Fruit fly (Drosophila melanogaster) whole organism, embryonic: ENCODE results near the gene CG9676.

Experiments used
- Aef1 ChIP-seq: fragments of 200-800 bp; sonication (Bioruptor generic); IDR thresholded peaks from 3 replicates; pipeline ENCODE4 v1.3.6; 2022; ENCODE audit warnings: missing biosample characterization, missing genetic modification characterization
- CG10565 ChIP-seq: fragments of 200-800 bp; sonication (Bioruptor generic); optimal IDR thresholded peaks from 3 replicates; lab custom pipeline; 2016; ENCODE audit warnings: missing biosample characterization, mild to moderate bottlenecking, missing genetic modification characterization
- CG11093 ChIP-seq: fragments of 200-800 bp; sonication (Bioruptor generic); IDR thresholded peaks from 3 replicates; pipeline ENCODE4 v1.3.6; 2022; ENCODE audit warnings: missing biosample characterization, missing genetic modification characterization
- CG11695 ChIP-seq: fragments of 200-800 bp; sonication (Bioruptor generic); IDR thresholded peaks from 3 replicates; pipeline ENCODE4 v1.3.6; 2022; ENCODE audit warnings: missing biosample characterization, missing genetic modification characterization
- CG13296 ChIP-seq: fragments of 200-800 bp; sonication (Bioruptor generic); optimal IDR thresholded peaks from 3 replicates; lab custom pipeline; 2018; ENCODE audit warnings: missing biosample characterization, mild to moderate bottlenecking, missing genetic modification characterization
- CG1603 ChIP-seq: fragments of 200-800 bp; sonication (Bioruptor generic); optimal IDR thresholded peaks from 2 replicates; lab custom pipeline; 2019; ENCODE audit warnings: missing biosample characterization, mild to moderate bottlenecking, missing genetic modification characterization, moderate library complexity
- CG16779 ChIP-seq: fragments of 200-800 bp; sonication (Bioruptor generic); IDR thresholded peaks from 2 replicates; pipeline ENCODE4 v1.3.6; 2022; ENCODE audit warnings: missing biosample characterization, missing genetic modification characterization
- CG17328 ChIP-seq: fragments of 200-800 bp; sonication (Bioruptor generic); IDR thresholded peaks from 2 replicates; pipeline ENCODE4 v1.3.6; 2022; ENCODE audit warnings: missing biosample characterization, missing genetic modification characterization
- CG17612 ChIP-seq: fragments of 200-800 bp; sonication (Bioruptor generic); IDR thresholded peaks from 2 replicates; pipeline ENCODE4 v1.3.6; 2022; ENCODE audit warnings: missing biosample characterization, missing genetic modification characterization
- CG2116 ChIP-seq: fragments of 200-800 bp; sonication (Bioruptor generic); optimal IDR thresholded peaks from 3 replicates; lab custom pipeline; 2018; ENCODE audit warnings: missing biosample characterization, mild to moderate bottlenecking, missing genetic modification characterization
- CG2875 ChIP-seq: fragments of 200-800 bp; sonication (Bioruptor generic); optimal IDR thresholded peaks from 2 replicates; lab custom pipeline; 2017; ENCODE audit warnings: missing biosample characterization, mild to moderate bottlenecking, missing genetic modification characterization, missing genetic modification reagents
- CG30020 ChIP-seq: fragments of 200-800 bp; optimal IDR thresholded peaks from 2 replicates; lab custom pipeline; 2019; ENCODE audit warnings: missing biosample characterization, mild to moderate bottlenecking, missing genetic modification characterization, moderate library complexity
- CG3281 ChIP-seq: fragments of 200-800 bp; sonication (Bioruptor generic); optimal IDR thresholded peaks from 3 replicates; lab custom pipeline; 2017; ENCODE audit warnings: missing biosample characterization, mild to moderate bottlenecking, missing genetic modification characterization
- CG5180 ChIP-seq: fragments of 200-800 bp; sonication (Bioruptor generic); optimal IDR thresholded peaks from 3 replicates; lab custom pipeline; 2017; ENCODE audit warnings: missing biosample characterization, missing genetic modification characterization, mild to moderate bottlenecking, moderate library complexity, missing genetic modification reagents
- CG7556 ChIP-seq: fragments of 200-800 bp; sonication (Bioruptor generic); optimal IDR thresholded peaks from 2 replicates; lab custom pipeline; 2017; ENCODE audit warnings: missing biosample characterization, mild to moderate bottlenecking, missing genetic modification characterization
- CG7786 ChIP-seq: fragments of 200-800 bp; sonication (Bioruptor generic); optimal IDR thresholded peaks from 2 replicates; lab custom pipeline; 2016; ENCODE audit warnings: missing biosample characterization, missing genetic modification characterization
- CG8281 ChIP-seq: fragments of 200-800 bp; sonication (Bioruptor generic); optimal IDR thresholded peaks from 2 replicates; lab custom pipeline; 2018; ENCODE audit warnings: missing biosample characterization, mild to moderate bottlenecking, missing genetic modification characterization, moderate library complexity
- CG8944 ChIP-seq: fragments of 200-800 bp; sonication (Bioruptor generic); optimal IDR thresholded peaks from 3 replicates; lab custom pipeline; 2016; ENCODE audit warnings: missing biosample characterization, missing genetic modification characterization
- Doc3 ChIP-seq: fragments of 200-800 bp; sonication (Bioruptor generic); IDR thresholded peaks from 3 replicates; pipeline ENCODE4 v1.3.6; 2022; ENCODE audit warnings: missing biosample characterization, missing genetic modification characterization; ENCODE audit not compliant: partially characterized antibody
- Dref ChIP-seq: fragments of 200-800 bp; sonication (Bioruptor generic); IDR thresholded peaks from 2 replicates; pipeline ENCODE4 v1.3.6; 2022; ENCODE audit warnings: missing biosample characterization, missing genetic modification characterization
- Ets97D ChIP-seq: fragments of 200-800 bp; sonication (Bioruptor generic); optimal IDR thresholded peaks from 3 replicates; lab custom pipeline; 2016; ENCODE audit warnings: missing biosample characterization, missing genetic modification characterization
- H15 ChIP-seq: fragments of 200-800 bp; sonication (Bioruptor generic); IDR thresholded peaks from 3 replicates; pipeline ENCODE4 v1.3.6; 2022; ENCODE audit warnings: missing biosample characterization, missing genetic modification characterization
- H2.0 ChIP-seq: fragments of 200-800 bp; sonication (Bioruptor generic); IDR thresholded peaks from 2 replicates; pipeline ENCODE4 v1.3.6; 2022; ENCODE audit warnings: missing biosample characterization, missing genetic modification characterization
- HLH54F ChIP-seq: fragments of 200-800 bp; sonication (Bioruptor generic); optimal IDR thresholded peaks from 3 replicates; lab custom pipeline; 2016; ENCODE audit warnings: missing biosample characterization, missing genetic modification characterization
- Lim3 ChIP-seq: fragments of 200-800 bp; sonication (Bioruptor generic); IDR thresholded peaks from 2 replicates; pipeline ENCODE4 v1.3.6; 2022; ENCODE audit warnings: missing biosample characterization, missing genetic modification characterization
- MBD-R2 ChIP-seq: fragments of 200-800 bp; sonication (Bioruptor generic); IDR thresholded peaks from 2 replicates; pipeline ENCODE4 v1.3.6; 2022; ENCODE audit warnings: missing biosample characterization, missing genetic modification characterization
- NK7.1 ChIP-seq: fragments of 200-800 bp; sonication (Bioruptor generic); optimal IDR thresholded peaks from 3 replicates; lab custom pipeline; 2016; ENCODE audit warnings: missing biosample characterization, missing genetic modification characterization
- Oaz ChIP-seq: fragments of 200-800 bp; sonication (Bioruptor generic); IDR thresholded peaks from 2 replicates; pipeline ENCODE4 v1.3.6; 2022; ENCODE audit warnings: missing biosample characterization, missing genetic modification characterization
- ato ChIP-seq: fragments of 200-800 bp; sonication (Bioruptor generic); IDR thresholded peaks from 2 replicates; pipeline ENCODE4 v1.3.6; 2022; ENCODE audit warnings: missing biosample characterization, missing genetic modification characterization; ENCODE audit not compliant: partially characterized antibody
- bsh ChIP-seq, 2 experiments: fragments of 200-800 bp; sonication (Bioruptor generic); optimal IDR thresholded peaks; 2 replicates each; lab custom pipeline; 2017 to 2018; ENCODE audit warnings: mild to moderate bottlenecking in 2 of 2, missing biosample characterization in 2 of 2, missing genetic modification characterization in 2 of 2, moderate library complexity in 1 of 2
- dmrt99B ChIP-seq: fragments of 200-800 bp; sonication (Bioruptor generic); optimal IDR thresholded peaks from 2 replicates; lab custom pipeline; 2018; ENCODE audit warnings: missing biosample characterization, mild to moderate bottlenecking, missing genetic modification characterization, moderate library complexity
- en ChIP-seq: fragments of 200-800 bp; sonication (Bioruptor generic); optimal IDR thresholded peaks from 2 replicates; lab custom pipeline; 2016; ENCODE audit warnings: missing biosample characterization, missing genetic modification characterization
- eyg ChIP-seq: fragments of 200-800 bp; sonication (Bioruptor generic); optimal IDR thresholded peaks from 3 replicates; lab custom pipeline; 2016; ENCODE audit warnings: missing biosample characterization, missing genetic modification characterization
- fd102C ChIP-seq: fragments of 200-800 bp; sonication (Bioruptor generic); optimal IDR thresholded peaks from 2 replicates; lab custom pipeline; 2018; ENCODE audit warnings: missing biosample characterization, mild to moderate bottlenecking, missing genetic modification characterization, moderate library complexity
- gt ChIP-seq: fragments of 200-800 bp; sonication (Bioruptor generic); IDR thresholded peaks from 2 replicates; pipeline ENCODE4 v1.3.6; 2022; ENCODE audit warnings: missing biosample characterization, missing genetic modification characterization
- ind ChIP-seq: fragments of 200-800 bp; sonication (Bioruptor generic); optimal IDR thresholded peaks from 3 replicates; lab custom pipeline; 2016; ENCODE audit warnings: missing biosample characterization, missing genetic modification characterization
- inv ChIP-seq: fragments of 200-800 bp; sonication (Bioruptor generic); IDR thresholded peaks from 2 replicates; pipeline ENCODE4 v1.3.6; 2022; ENCODE audit warnings: missing biosample characterization, missing genetic modification characterization; ENCODE audit not compliant: partially characterized antibody
- lov ChIP-seq, 2 experiments: fragments of 200-800 bp in 1 of 2; fragments of >200 bp in 1 of 2; sonication (Bioruptor generic) in 1 of 2; IDR thresholded peaks in 1 of 2; optimal IDR thresholded peaks in 1 of 2; 2 replicates in 1 of 2; 3 replicates in 1 of 2; pipeline versions ENCODE4 v1.3.6 to Lab custom; 2017 to 2022; ENCODE audit warnings: missing biosample characterization in 1 of 2, missing genetic modification characterization in 1 of 2
- nerfin-2 ChIP-seq: fragments of 200-800 bp; sonication (Bioruptor generic); IDR thresholded peaks from 2 replicates; pipeline ENCODE4 v1.3.6; 2022; ENCODE audit warnings: missing biosample characterization, missing genetic modification characterization; ENCODE audit not compliant: partially characterized antibody
- pb ChIP-seq: fragments of 200-800 bp; sonication (Bioruptor generic); optimal IDR thresholded peaks from 3 replicates; lab custom pipeline; 2016; ENCODE audit warnings: missing biosample characterization, missing genetic modification characterization
- phol ChIP-seq: fragments of 200-800 bp; sonication (Bioruptor generic); optimal IDR thresholded peaks from 3 replicates; lab custom pipeline; 2018; ENCODE audit warnings: missing biosample characterization, mild to moderate bottlenecking, missing genetic modification characterization, moderate library complexity
- psq ChIP-seq: fragments of 200-800 bp; sonication (Bioruptor generic); optimal IDR thresholded peaks from 2 replicates; lab custom pipeline; 2017; ENCODE audit warnings: missing biosample characterization, missing genetic modification characterization
- sd ChIP-seq: fragments of 200-800 bp; sonication (Bioruptor generic); optimal IDR thresholded peaks from 3 replicates; lab custom pipeline; 2018; ENCODE audit warnings: missing biosample characterization, mild to moderate bottlenecking, missing genetic modification characterization, moderate library complexity
- stwl ChIP-seq: fragments of 200-800 bp; sonication (Bioruptor generic); optimal IDR thresholded peaks from 3 replicates; lab custom pipeline; 2018; ENCODE audit warnings: missing biosample characterization, mild to moderate bottlenecking, missing genetic modification characterization, moderate library complexity
- tna ChIP-seq: fragments of 200-800 bp; sonication (Bioruptor generic); IDR thresholded peaks from 2 replicates; pipeline ENCODE4 v1.3.6; 2022; ENCODE audit warnings: missing biosample characterization, missing genetic modification characterization; ENCODE audit not compliant: partially characterized antibody
- vnd ChIP-seq: fragments of 200-800 bp; sonication (Bioruptor generic); IDR thresholded peaks from 3 replicates; pipeline ENCODE4 v1.3.6; 2022; ENCODE audit warnings: missing biosample characterization, missing genetic modification characterization; ENCODE audit not compliant: partially characterized antibody

The CG9676 gene

DNA sequence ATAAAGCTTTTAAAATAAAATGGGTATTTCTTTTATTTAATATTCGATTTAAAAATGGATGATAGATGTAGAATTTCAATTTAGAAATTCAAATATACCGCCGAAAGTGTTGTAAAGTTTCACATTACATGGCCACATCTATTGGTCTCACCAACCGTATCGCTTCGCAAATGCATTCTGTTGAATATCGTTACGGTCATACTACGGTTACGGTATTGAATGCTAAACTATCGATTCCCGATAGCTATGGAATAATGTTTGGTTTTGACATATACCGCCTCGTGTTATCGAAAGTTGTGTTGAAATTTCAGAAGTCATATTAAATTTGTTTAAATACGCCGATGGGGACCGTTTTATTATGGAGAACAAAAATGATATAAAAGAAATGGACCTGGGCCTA, 48.9 kb downstream of the CG9676 start, which contains the start of the genes CG32573 and CG42512 (continued):
- TF ChIP-seq Ets97D (GFP tag; lab: Kevin White, UChicago): peak; percentile 71
- TF ChIP-seq CG30020 (tag; lab: Kevin White, UChicago): peak; percentile 19
- peak; percentile 77 for TF ChIP-seq Dref (GFP tag; lab: Robert Waterston, UW)
- TF ChIP-seq Aef1 (GFP tag; lab: Robert Waterston, UW): no peak
- 0 out of 3 replicates have a peak, but pooled peaks have one; percentile 52 for TF ChIP-seq vnd
- no peak for TF ChIP-seq ind (GFP tag; lab: Kevin White, UChicago)
- no peak for TF ChIP-seq H2.0 (GFP tag; lab: Robert Waterston, UW)
- TF ChIP-seq nerfin-2 (GFP tag; lab: Robert Waterston, UW): peak; percentile 65; the same call in 1 of the 2 replicates
- peak; percentile 71 for TF ChIP-seq CG2116 (GFP tag; lab: Kevin White, UChicago)
- TF ChIP-seq bsh (GFP tag; optimal IDR thresholded peaks at IDR 0.05; lab: Kevin White, UChicago): no peak
- no peak for TF ChIP-seq CG5180 (GFP tag; lab: Kevin White, UChicago)
- TF ChIP-seq stwl (tag; lab: Kevin White, UChicago): peak; percentile 95
- peak; percentile 44; the same call in 1 of the 2 replicates for TF ChIP-seq inv (GFP tag; lab: Robert Waterston, UW)
- peak; percentile 40 for TF ChIP-seq MBD-R2 (GFP tag; lab: Robert Waterston, UW)
- no peak for TF ChIP-seq CG7786 (GFP tag; lab: Kevin White, UChicago)
- no peak for TF ChIP-seq CG11093 (GFP tag; lab: Robert Waterston, UW)
- no peak for TF ChIP-seq CG16779 (GFP tag; lab: Robert Waterston, UW)
- no peak for TF ChIP-seq CG8944 (GFP tag; lab: Kevin White, UChicago)
- TF ChIP-seq sd (tag; lab: Kevin White, UChicago): peak; percentile 17
- TF ChIP-seq fd102C (GFP tag; lab: Kevin White, UChicago): no peak
- TF ChIP-seq CG2875 (GFP tag; lab: Kevin White, UChicago): no peak
- TF ChIP-seq CG17612 (GFP tag; lab: Robert Waterston, UW): no peak
- TF ChIP-seq tna (GFP tag; lab: Robert Waterston, UW): peak; percentile 74
- TF ChIP-seq pb: no peak
- TF ChIP-seq phol (tag; lab: Kevin White, UChicago): peak; percentile 20

DNA sequence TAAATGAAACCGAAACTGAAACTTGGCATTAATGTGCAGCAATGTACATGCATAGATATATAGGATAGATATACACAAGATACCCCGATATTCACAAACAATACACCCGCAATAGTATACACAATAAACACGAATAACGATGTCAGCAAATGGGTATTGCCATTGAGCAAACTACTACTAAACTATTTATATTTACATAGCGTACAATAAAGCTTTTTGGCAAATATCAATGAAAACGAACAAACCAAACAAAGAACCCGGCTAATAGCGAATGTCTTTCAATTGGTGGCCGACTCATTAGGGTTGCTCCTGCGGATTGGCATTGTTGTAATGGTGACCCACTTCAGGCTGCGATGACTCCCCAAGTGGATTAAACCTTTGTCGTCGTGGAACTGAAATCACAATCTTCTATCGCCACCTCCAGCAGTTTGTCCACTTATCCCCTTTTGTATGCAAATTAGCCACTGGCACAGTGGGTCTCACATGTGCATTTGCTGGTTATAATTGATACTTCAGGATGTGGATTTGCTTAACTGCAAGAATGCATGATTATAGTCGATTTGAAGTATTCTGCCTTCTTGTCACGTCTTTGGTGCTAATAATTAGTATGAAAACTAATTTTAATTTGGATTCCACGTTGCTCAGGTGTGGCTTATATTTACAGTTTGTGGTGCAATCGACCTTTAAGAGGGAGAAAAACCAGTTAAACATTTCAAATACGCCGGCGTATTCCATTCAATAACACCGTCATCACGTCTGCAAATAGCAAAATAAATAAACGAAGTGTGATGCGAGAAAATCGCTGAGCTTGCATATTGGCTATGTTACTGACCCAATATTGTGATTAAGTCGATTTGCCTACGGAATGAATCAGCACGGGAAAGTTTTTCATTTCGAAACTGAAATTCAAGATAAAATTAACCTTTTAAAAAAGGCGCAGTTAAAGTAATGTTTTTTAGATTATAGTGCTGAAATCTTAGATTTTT, 49.6 kb downstream of the CG9676 start:
- TF ChIP-seq NK7.1 (GFP tag; lab: Kevin White, UChicago) (peak; percentile 79), H15 (GFP tag; lab: Robert Waterston, UW) (peak; percentile 64), CG7556 (GFP tag; lab: Kevin White, UChicago) (no peak), psq (no peak), CG10565 (no peak), CG8281 (tag; lab: Kevin White, UChicago) (peak; percentile 60), CG17328 (GFP tag; lab: Robert Waterston, UW) (0 out of 2 replicates have a peak, but pooled peaks have one; percentile 5), en (GFP tag; lab: Kevin White, UChicago) (peak; percentile 75), eyg (GFP tag; lab: Kevin White, UChicago) (peak; percentile 36), CG3281 (GFP tag; lab: Kevin White, UChicago) (no peak), dmrt99B (tag; lab: Kevin White, UChicago) (peak; percentile 64), Lim3 (GFP tag; lab: Robert Waterston, UW) (peak; percentile 50; the same call in 1 of the 2 replicates), Oaz (GFP tag; lab: Robert Waterston, UW) (peak; percentile 73), CG1603 (tag; lab: Kevin White, UChicago) (peak; percentile 41), CG11695 (GFP tag; lab: Robert Waterston, UW) (0 out of 3 replicates have a peak, but pooled peaks have one; percentile 27), lov (optimal IDR thresholded peaks at IDR 0.05; lab: Kevin White, UChicago) (no peak), lov (GFP tag; IDR thresholded peaks at IDR 0.05; lab: Robert Waterston, UW) (0 out of 3 replicates have a peak, but pooled peaks have one; percentile 43), gt (GFP tag; lab: Robert Waterston, UW) (no peak), CG13296 (GFP tag; lab: Kevin White, UChicago) (peak; percentile 17), HLH54F (no peak), Doc3 (GFP tag; lab: Robert Waterston, UW) (no peak), ato (GFP tag; lab: Robert Waterston, UW) (no peak)
